Fruit fly (Drosophila melanogaster) whole organism, embryonic: ENCODE measurements around the gene Alp10.

Experiments used
- ATbp ChIP-seq: fragments of 200-800 bp; sonication (Bioruptor generic); optimal IDR thresholded peaks from 2 replicates; lab custom pipeline; 2017; ENCODE audit warnings: missing biosample characterization, mild to moderate bottlenecking, missing genetic modification characterization, missing genetic modification reagents
- BEAF-32 ChIP-seq: fragments of 200-800 bp; sonication (Bioruptor generic); optimal IDR thresholded peaks from 3 replicates; lab custom pipeline; 2017; ENCODE audit warnings: missing biosample characterization, missing genetic modification characterization, mild to moderate bottlenecking, moderate library complexity, missing genetic modification reagents
- CG11247 ChIP-seq: fragments of 200-800 bp; sonication (Bioruptor generic); IDR thresholded peaks from 2 replicates; pipeline ENCODE4 v1.3.6; 2022; ENCODE audit warnings: missing biosample characterization, missing genetic modification characterization
- CG11456 ChIP-seq: fragments of 200-800 bp; sonication (Bioruptor generic); IDR thresholded peaks from 3 replicates; pipeline ENCODE4 v1.3.6; 2022; ENCODE audit warnings: missing biosample characterization, missing genetic modification characterization
- CG13296 ChIP-seq: fragments of 200-800 bp; sonication (Bioruptor generic); optimal IDR thresholded peaks from 3 replicates; lab custom pipeline; 2018; ENCODE audit warnings: missing biosample characterization, mild to moderate bottlenecking, missing genetic modification characterization
- CG14710 ChIP-seq: fragments of 200-800 bp; sonication (Bioruptor generic); optimal IDR thresholded peaks from 3 replicates; lab custom pipeline; 2019; ENCODE audit warnings: missing biosample characterization, mild to moderate bottlenecking, missing genetic modification characterization, moderate library complexity
- CG1529 ChIP-seq: fragments of 200-800 bp; sonication (Bioruptor generic); optimal IDR thresholded peaks from 3 replicates; lab custom pipeline; 2018; ENCODE audit warnings: missing biosample characterization, missing genetic modification characterization
- CG15601 ChIP-seq: fragments of 200-800 bp; sonication (Bioruptor generic); optimal IDR thresholded peaks from 3 replicates; lab custom pipeline; 2019; ENCODE audit warnings: missing biosample characterization, mild to moderate bottlenecking, missing genetic modification characterization, moderate library complexity
- CG17359 ChIP-seq: fragments of 200-800 bp; sonication (Bioruptor generic); optimal IDR thresholded peaks from 3 replicates; lab custom pipeline; 2018; ENCODE audit warnings: missing biosample characterization, mild to moderate bottlenecking, missing genetic modification characterization, moderate library complexity
- CG2875 ChIP-seq: fragments of 200-800 bp; sonication (Bioruptor generic); optimal IDR thresholded peaks from 2 replicates; lab custom pipeline; 2017; ENCODE audit warnings: missing biosample characterization, mild to moderate bottlenecking, missing genetic modification characterization, missing genetic modification reagents
- CG33557 ChIP-seq: fragments of 200-800 bp; sonication (Bioruptor generic); optimal IDR thresholded peaks from 2 replicates; lab custom pipeline; 2019; ENCODE audit warnings: missing biosample characterization, mild to moderate bottlenecking, missing genetic modification characterization, moderate library complexity
- CG3407 ChIP-seq: fragments of 200-800 bp; sonication (Bioruptor generic); optimal IDR thresholded peaks from 2 replicates; lab custom pipeline; 2018; ENCODE audit warnings: missing biosample characterization, mild to moderate bottlenecking, missing genetic modification characterization
- CG4360 ChIP-seq: fragments of 200-800 bp; sonication (Bioruptor generic); IDR thresholded peaks from 2 replicates; pipeline ENCODE4 v1.3.6; 2022; ENCODE audit warnings: missing biosample characterization, missing genetic modification characterization
- CG7987 ChIP-seq: fragments of 200-800 bp; sonication (Bioruptor generic); optimal IDR thresholded peaks from 2 replicates; lab custom pipeline; 2018; ENCODE audit warnings: missing biosample characterization, mild to moderate bottlenecking, missing genetic modification characterization, moderate library complexity
- Dref ChIP-seq: fragments of 200-800 bp; sonication (Bioruptor generic); IDR thresholded peaks from 2 replicates; pipeline ENCODE4 v1.3.6; 2022; ENCODE audit warnings: missing biosample characterization, missing genetic modification characterization
- HmgD ChIP-seq: fragments of 200-800 bp; sonication (Bioruptor generic); optimal IDR thresholded peaks from 3 replicates; lab custom pipeline; 2016; ENCODE audit warnings: missing biosample characterization, missing genetic modification characterization
- Nf-YA ChIP-seq: fragments of 200-800 bp; sonication (Bioruptor generic); IDR thresholded peaks from 2 replicates; pipeline ENCODE4 v1.3.6; 2022; ENCODE audit warnings: missing biosample characterization, missing genetic modification characterization
- Nf-YB ChIP-seq: fragments of 200-800 bp; sonication (Bioruptor generic); optimal IDR thresholded peaks from 3 replicates; lab custom pipeline; 2019; ENCODE audit warnings: missing biosample characterization, mild to moderate bottlenecking, missing genetic modification characterization, moderate library complexity
- Nf-YC ChIP-seq: fragments of 200-800 bp; optimal IDR thresholded peaks from 3 replicates; lab custom pipeline; 2019; ENCODE audit warnings: missing biosample characterization, mild to moderate bottlenecking, missing genetic modification characterization, moderate library complexity
- Opbp ChIP-seq: fragments of 200-800 bp; sonication (Bioruptor generic); IDR thresholded peaks from 3 replicates; pipeline ENCODE4 v1.3.6; 2022; ENCODE audit warnings: missing biosample characterization, missing genetic modification characterization; ENCODE audit not compliant: partially characterized antibody
- Ptx1 ChIP-seq: fragments of 200-800 bp; sonication (Bioruptor generic); IDR thresholded peaks from 2 replicates; pipeline ENCODE4 v1.3.6; 2022; ENCODE audit warnings: missing biosample characterization, missing genetic modification characterization
- Stat92E ChIP-seq, 3 experiments: fragments of >200 bp in 2 of 3; fragments of 200-800 bp in 1 of 3; sonication (Bioruptor generic) in 1 of 3; optimal IDR thresholded peaks; 2 replicates each; lab custom pipeline; 2017 to 2019; ENCODE audit warnings: missing biosample characterization in 3 of 3, missing genetic modification characterization in 3 of 3, mild to moderate bottlenecking in 1 of 3, moderate library complexity in 1 of 3
- ap ChIP-seq: fragments of 200-800 bp; sonication (Bioruptor generic); IDR thresholded peaks from 2 replicates; pipeline ENCODE4 v1.3.6; 2022; ENCODE audit warnings: missing biosample characterization, missing genetic modification characterization
- corto ChIP-seq: fragments of 200-800 bp; sonication (Bioruptor generic); optimal IDR thresholded peaks from 2 replicates; lab custom pipeline; 2016; ENCODE audit warnings: missing biosample characterization, mild to moderate bottlenecking, missing genetic modification characterization, moderate library complexity
- cwo ChIP-seq: fragments of 200-800 bp; sonication (Bioruptor generic); optimal IDR thresholded peaks from 3 replicates; lab custom pipeline; 2017; ENCODE audit warnings: missing biosample characterization, missing genetic modification characterization, mild to moderate bottlenecking, moderate library complexity, missing genetic modification reagents
- danr ChIP-seq: fragments of 200-800 bp; sonication (Bioruptor generic); IDR thresholded peaks from 2 replicates; pipeline ENCODE4 v1.3.6; 2022; ENCODE audit warnings: missing biosample characterization, missing genetic modification characterization
- esg ChIP-seq: fragments of 200-800 bp; sonication (Bioruptor generic); conservative IDR thresholded peaks from 2 replicates; pipeline ENCODE4 v1.3.6; 2022; ENCODE audit warnings: missing biosample characterization, missing genetic modification characterization
- eve ChIP-seq, 2 experiments: fragments of >200 bp; optimal IDR thresholded peaks; 2 replicates each; lab custom pipeline; 2017; ENCODE audit warnings: missing biosample characterization in 2 of 2, missing genetic modification characterization in 2 of 2
- exex ChIP-seq: fragments of 200-800 bp; sonication (Bioruptor generic); optimal IDR thresholded peaks from 4 replicates; lab custom pipeline; 2018; ENCODE audit warnings: missing biosample characterization, mild to moderate bottlenecking, missing genetic modification characterization, moderate library complexity
- eyg ChIP-seq: fragments of 200-800 bp; sonication (Bioruptor generic); optimal IDR thresholded peaks from 3 replicates; lab custom pipeline; 2016; ENCODE audit warnings: missing biosample characterization, missing genetic modification characterization
- gcm2 ChIP-seq: fragments of 200-800 bp; sonication (Bioruptor generic); optimal IDR thresholded peaks from 2 replicates; lab custom pipeline; 2016; ENCODE audit warnings: missing biosample characterization, missing genetic modification characterization
- grn ChIP-seq: fragments of 200-800 bp; sonication (Bioruptor generic); optimal IDR thresholded peaks from 3 replicates; lab custom pipeline; 2017; ENCODE audit warnings: missing biosample characterization, missing genetic modification characterization
- ham ChIP-seq: fragments of 200-800 bp; sonication (Bioruptor generic); IDR thresholded peaks from 2 replicates; pipeline ENCODE4 v1.3.6; 2022; ENCODE audit warnings: missing biosample characterization, missing genetic modification characterization
- her ChIP-seq: fragments of 200-800 bp; sonication (Bioruptor generic); optimal IDR thresholded peaks from 2 replicates; lab custom pipeline; 2016; ENCODE audit warnings: missing biosample characterization, missing genetic modification characterization
- nerfin-2 ChIP-seq: fragments of 200-800 bp; sonication (Bioruptor generic); IDR thresholded peaks from 2 replicates; pipeline ENCODE4 v1.3.6; 2022; ENCODE audit warnings: missing biosample characterization, missing genetic modification characterization; ENCODE audit not compliant: partially characterized antibody
- org-1 ChIP-seq: fragments of 200-800 bp; sonication (Bioruptor generic); optimal IDR thresholded peaks from 2 replicates; lab custom pipeline; 2017; ENCODE audit warnings: missing biosample characterization, missing genetic modification characterization
- peb ChIP-seq: fragments of 200-800 bp; sonication (Bioruptor generic); IDR thresholded peaks from 2 replicates; pipeline ENCODE4 v1.3.6; 2022; ENCODE audit warnings: missing biosample characterization, missing genetic modification characterization
- sens ChIP-seq: fragments of 200-800 bp; sonication (Bioruptor generic); peaks from one replicate; lab custom pipeline; 2016; ENCODE audit warnings: missing biosample characterization, missing genetic modification characterization
- trem ChIP-seq: fragments of 200-800 bp; optimal IDR thresholded peaks from 3 replicates; lab custom pipeline; 2019; ENCODE audit warnings: missing biosample characterization, mild to moderate bottlenecking, missing genetic modification characterization, moderate library complexity
- zen2 ChIP-seq: fragments of 200-800 bp; sonication (Bioruptor generic); IDR thresholded peaks from 3 replicates; pipeline ENCODE4 v1.3.6; 2022; ENCODE audit warnings: missing biosample characterization, missing genetic modification characterization; ENCODE audit not compliant: partially characterized antibody

Gene Alp10

DNA sequence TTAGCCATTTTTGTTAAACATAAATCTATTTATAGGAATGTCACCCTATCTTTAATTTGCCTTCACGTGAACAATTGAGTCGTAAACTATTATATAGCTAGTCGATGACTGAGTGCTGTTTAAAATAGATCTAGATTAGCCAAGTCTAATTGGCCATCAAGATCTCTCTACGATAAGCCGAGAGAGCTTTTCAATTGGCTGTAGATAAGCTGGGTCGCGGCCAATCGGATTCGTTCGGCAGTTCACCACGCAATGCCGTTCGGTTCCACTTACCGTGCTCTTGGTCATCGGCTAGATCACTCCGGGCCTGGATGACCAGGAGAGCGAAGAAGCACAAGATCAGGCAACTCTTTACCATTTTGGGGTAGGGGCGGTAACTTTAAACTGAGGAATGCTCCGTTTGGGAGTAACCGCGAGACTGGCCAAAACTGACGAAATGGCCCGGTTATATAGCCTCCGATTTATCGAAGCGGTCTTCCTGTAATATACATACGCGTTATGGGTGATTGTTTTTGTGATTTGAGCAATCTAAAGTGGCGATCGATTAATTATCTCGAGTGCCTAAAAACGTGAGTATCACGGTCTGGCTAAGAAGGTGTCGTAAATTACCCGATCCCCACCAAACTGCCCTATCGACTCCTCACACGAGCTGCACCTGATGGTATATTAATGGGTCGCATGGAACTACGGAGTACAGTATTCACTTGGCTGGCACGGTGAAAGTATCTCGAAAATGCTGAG, at the start of gene Alp10, which contains the start of gene Alp9:
TSS of gene Alp10 (minus strand) at position 420 of the 741 bp plus-strand sequence.
TSS of gene Alp9 (plus strand) at position 690 of the 741 bp plus-strand sequence.
- TF ChIP-seq CG11456 (GFP tag; lab: Robert Waterston, UW), result 0 out of 3 replicates have a peak, but pooled peaks have one; percentile 44
- peak; percentile 58 for TF ChIP-seq exex (tag; lab: Kevin White, UChicago)
- TF ChIP-seq grn (GFP tag; lab: Kevin White, UChicago), result peak; percentile 51
- peak; percentile 87 for TF ChIP-seq Nf-YC
- no peak for TF ChIP-seq CG7987 (GFP tag; lab: Kevin White, UChicago)
- TF ChIP-seq Ptx1 (GFP tag; lab: Robert Waterston, UW), result no peak
- no peak for TF ChIP-seq BEAF-32 (GFP tag; lab: Kevin White, UChicago)
- peak; percentile 77 for TF ChIP-seq cwo (GFP tag; lab: Kevin White, UChicago)
- TF ChIP-seq her (GFP tag; lab: Kevin White, UChicago), result no peak
- no peak for TF ChIP-seq org-1 (GFP tag; lab: Kevin White, UChicago)
- peak; percentile 91 for TF ChIP-seq Nf-YB (GFP tag; lab: Kevin White, UChicago)

- TF ChIP-seq eve (GFP tag; optimal IDR thresholded peaks at IDR 0.05; lab: Kevin White, UChicago) (no peak), Stat92E (GFP tag; optimal IDR thresholded peaks at IDR 0.05; lab: Kevin White, UChicago) (no peak), zen2 (GFP tag; lab: Robert Waterston, UW) (no peak), nerfin-2 (GFP tag; lab: Robert Waterston, UW) (no peak), HmgD (GFP tag; lab: Kevin White, UChicago) (no peak), eyg (no peak), Opbp (GFP tag; lab: Robert Waterston, UW) (no peak), CG3407 (GFP tag; lab: Kevin White, UChicago) (no peak), CG17359 (no peak), danr (GFP tag; lab: Robert Waterston, UW) (no peak), CG15601 (tag; lab: Kevin White, UChicago) (no peak), CG4360 (GFP tag; lab: Robert Waterston, UW) (no peak), Nf-YA (GFP tag; lab: Robert Waterston, UW) (no peak), ap (no peak), trem (no peak)
Observed at dm6 chr3L:5643733-5644132, 48.7 kb upstream of the Alp10 start.

- TF ChIP-seq corto (GFP tag; lab: Kevin White, UChicago) (no peak), peb (GFP tag; lab: Robert Waterston, UW) (no peak), CG1529 (GFP tag; lab: Kevin White, UChicago) (no peak), CG2875 (GFP tag; lab: Kevin White, UChicago) (no peak), CG33557 (GFP tag; lab: Kevin White, UChicago) (no peak), CG11247 (GFP tag; lab: Robert Waterston, UW) (no peak), BEAF-32 (GFP tag; lab: Kevin White, UChicago) (no peak), CG14710 (tag; lab: Kevin White, UChicago) (no peak), esg (no peak), ham (no peak), CG13296 (no peak), Dref (GFP tag; lab: Robert Waterston, UW) (no peak), eve (GFP tag; optimal IDR thresholded peaks at IDR 0.05; lab: Kevin White, UChicago) (no peak), ATbp (GFP tag; lab: Kevin White, UChicago) (no peak), sens (GFP tag; lab: Kevin White, UChicago) (no peak), gcm2 (GFP tag; lab: Kevin White, UChicago) (no peak)
- TF ChIP-seq, all 482 proteins: peak for 0
Observed at dm6 chr3L:5642837-5643236, 47.8 kb upstream of the Alp10 start.
